Worm (Caenorhabditis elegans): ENCODE measurements around the gene Y39E4B.10.

Y39E4B.10 gene

DNA sequence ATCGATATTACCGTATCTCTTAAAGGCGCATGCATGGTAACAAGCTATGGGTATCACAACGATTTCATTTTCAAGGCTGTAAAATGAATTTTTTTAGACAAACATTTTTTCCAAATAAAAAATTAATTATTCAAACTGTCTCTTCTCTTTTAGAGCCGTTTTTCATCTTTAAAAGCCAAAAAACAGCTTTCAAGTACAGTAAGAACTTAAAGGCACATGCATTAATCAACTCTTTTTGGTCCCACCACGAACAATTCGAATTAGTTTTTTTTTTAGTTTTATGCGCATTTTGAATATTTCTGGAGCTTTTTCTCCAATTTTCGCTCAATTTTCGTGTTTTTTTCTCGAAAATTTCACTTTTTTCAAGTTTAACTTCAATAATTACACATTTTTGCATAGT lies 48.2 kb downstream of the Y39E4B.10 start (continued):
- peak; percentile 29; the same call in 1 of the 2 replicates for TF ChIP-seq rcor-1 (GFP tag; IDR thresholded peaks at IDR 0.05)
- no peak for TF ChIP-seq C06A6.2 (GFP tag; conservative IDR thresholded peaks at IDR 0.05)

DNA sequence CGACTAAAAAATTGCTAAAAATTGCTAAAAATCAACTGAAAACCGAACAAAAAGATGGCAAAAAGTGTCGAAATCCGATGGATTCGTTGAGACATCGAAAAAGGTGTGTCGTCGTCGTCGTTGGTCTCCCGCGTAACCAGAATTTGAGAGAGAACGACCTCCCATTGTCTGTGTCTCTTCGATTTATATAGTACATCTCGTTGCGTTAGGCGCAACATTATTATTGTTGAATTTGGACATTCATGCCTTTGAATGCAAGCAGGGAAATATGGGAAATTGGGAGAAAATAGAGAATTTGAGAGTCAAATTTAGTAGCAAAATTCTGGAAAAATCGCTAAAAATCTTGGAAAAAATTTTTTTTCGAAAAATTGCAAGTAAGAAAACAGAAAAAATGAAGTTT lies 48.7 kb downstream of the Y39E4B.10 start:
- TF ChIP-seq Y79H2A.3 (GFP tag; conservative IDR thresholded peaks at IDR 0.05) (no peak), B0035.1 (tag; optimal IDR thresholded peaks at IDR 0.05) (no peak), him-1 (tag; optimal IDR thresholded peaks at IDR 0.05) (no peak), hmg-1.2 (GFP tag; IDR thresholded peaks at IDR 0.05) (peak; percentile 55; the same call in 1 of the 2 replicates), bed-1 (GFP tag; IDR thresholded peaks at IDR 0.05) (no peak), F57C9.4 (tag; optimal IDR thresholded peaks at IDR 0.05) (no peak), lir-1 (GFP tag; conservative IDR thresholded peaks at IDR 0.05) (no peak), B0261.1 (tag; optimal IDR thresholded peaks at IDR 0.05) (no peak), cebp-2 (GFP tag; IDR thresholded peaks at IDR 0.05) (no peak)

DNA sequence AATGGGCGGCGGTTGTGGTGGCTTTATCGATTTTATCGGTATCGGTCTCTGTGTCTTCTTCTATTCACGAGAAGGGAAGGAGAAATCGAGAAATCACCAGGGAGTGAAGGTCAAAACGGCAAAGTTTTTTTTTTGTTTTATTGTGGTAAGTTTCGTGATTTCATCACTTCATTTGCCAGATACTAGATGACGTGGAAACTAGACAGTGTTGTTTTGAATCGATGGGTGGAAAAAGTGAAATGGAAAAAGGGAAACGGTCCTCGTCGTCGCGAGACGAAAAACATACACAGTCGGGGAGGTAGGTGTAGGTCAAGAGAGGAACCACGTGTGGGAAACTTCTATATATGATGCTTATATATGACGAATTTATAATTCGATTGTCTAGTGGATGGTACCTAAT lies 51.6 kb downstream of the Y39E4B.10 start:
- TF ChIP-seq tbp1 (GFP tag; optimal IDR thresholded peaks at IDR 0.05) (no peak), unc-130 (GFP tag; optimal IDR thresholded peaks at IDR 0.05) (no peak), chd-7 (tag; optimal IDR thresholded peaks at IDR 0.05) (no peak), cebp-1 (GFP tag; IDR thresholded peaks at IDR 0.05) (no peak), cebp-1 (tag; optimal IDR thresholded peaks at IDR 0.05) (peak; percentile 62), nfya-1 (tag; optimal IDR thresholded peaks at IDR 0.05; ENCODE audit: borderline replicate concordance, insufficient read depth) (no peak)

DNA sequence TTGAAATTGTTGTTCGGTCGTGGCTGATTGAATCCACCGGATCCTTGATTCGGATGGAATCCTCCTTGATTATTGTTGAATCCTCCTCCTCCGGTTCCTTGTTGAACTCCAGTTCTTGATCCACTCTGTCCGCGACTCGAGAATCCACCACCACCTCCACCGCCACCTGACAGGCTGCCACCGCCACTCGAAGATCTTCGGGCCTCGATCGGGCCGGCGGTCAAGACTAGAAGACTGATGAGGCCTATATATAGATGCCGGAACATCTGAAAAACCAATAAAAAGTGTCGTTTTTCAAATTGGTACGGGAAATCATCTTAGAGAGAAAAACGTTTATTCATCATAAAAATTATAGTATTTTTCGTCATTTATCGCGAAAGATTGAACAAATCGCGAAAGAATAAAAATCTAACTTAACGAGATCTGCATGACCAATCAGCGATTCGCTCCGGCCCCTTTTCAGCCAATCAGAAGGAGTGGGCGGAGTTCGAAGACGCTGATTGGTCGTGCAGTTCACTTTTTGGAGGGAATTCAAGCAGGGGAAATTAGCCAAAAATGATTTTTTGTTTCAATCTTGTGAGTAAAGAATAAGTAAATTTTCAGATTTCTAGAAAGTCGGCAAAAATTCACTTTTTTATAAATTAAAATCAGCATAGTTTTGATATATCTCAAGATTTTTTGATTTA lies 53.3 kb downstream of the Y39E4B.10 start, which contains the start of gene pqn-83:
Gene pqn-83 (minus strand): TSS at position 272 of the 686 bp plus-strand sequence.
- TF ChIP-seq madf-10 (tag; optimal IDR thresholded peaks at IDR 0.05) (no peak), lin-26 (GFP tag; IDR thresholded peaks at IDR 0.05) (0 out of 2 replicates have a peak, but pooled peaks have one; percentile 40), F57A8.1 (GFP tag; optimal IDR thresholded peaks at IDR 0.05) (no peak), Y53G8AR.9 (GFP tag; conservative IDR thresholded peaks at IDR 0.05) (no peak), zfh-2 (GFP tag; conservative IDR thresholded peaks at IDR 0.05) (peak; percentile 55; the same call in 1 of the 2 replicates)

DNA sequence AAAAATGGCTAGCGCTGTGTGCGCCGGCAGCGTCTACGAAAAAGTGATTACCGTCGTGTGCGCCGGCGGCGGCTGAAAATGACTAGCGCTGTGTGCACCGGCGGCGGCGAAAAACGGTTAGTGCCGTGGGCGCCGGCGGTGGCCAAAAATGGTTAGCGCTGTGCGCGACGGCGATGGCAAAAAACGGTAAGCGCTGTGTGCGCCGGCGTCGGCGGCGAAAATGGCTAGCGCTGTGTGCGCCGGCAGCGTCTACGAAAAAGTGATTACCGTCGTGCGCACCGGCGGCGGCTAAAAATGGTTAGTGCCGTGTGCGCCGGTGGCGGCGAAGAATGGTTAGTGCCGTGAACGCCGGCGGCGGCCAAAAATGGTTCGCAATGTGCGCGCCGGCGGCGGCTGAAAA lies 60.3 kb downstream of the Y39E4B.10 start:
- no peak for TF ChIP-seq F23B12.7 (tag; optimal IDR thresholded peaks at IDR 0.05; ENCODE audit: insufficient read depth)
- no peak for TF ChIP-seq F52B5.7 (tag; optimal IDR thresholded peaks at IDR 0.05)
- no peak for TF ChIP-seq chd-7 (tag; optimal IDR thresholded peaks at IDR 0.05)
- TF ChIP-seq unc-62 (GFP tag; optimal IDR thresholded peaks at IDR 0.05), result no peak
- no peak for TF ChIP-seq Y53F4B.3 (GFP tag; IDR thresholded peaks at IDR 0.05)
- TF ChIP-seq lag-1 (GFP tag; IDR thresholded peaks at IDR 0.05), result no peak
- no peak for TF ChIP-seq madf-10 (tag; optimal IDR thresholded peaks at IDR 0.05)
- TF ChIP-seq sptf-2 (GFP tag; optimal IDR thresholded peaks at IDR 0.05), result no peak
- 0 out of 2 replicates have a peak, but pooled peaks have one; percentile 43 for TF ChIP-seq zfh-2 (GFP tag; conservative IDR thresholded peaks at IDR 0.05)
- no peak for TF ChIP-seq nhr-80 (tag; optimal IDR thresholded peaks at IDR 0.05)
- TF ChIP-seq attf-3 (GFP tag; conservative IDR thresholded peaks at IDR 0.05), result no peak
- TF ChIP-seq egl-44 (GFP tag; IDR thresholded peaks at IDR 0.05), result 0 out of 2 replicates have a peak, but pooled peaks have one; percentile 9
- TF ChIP-seq ceh-27 (GFP tag; optimal IDR thresholded peaks at IDR 0.05), result no peak
- peak; percentile 59; the same call in 1 of the 2 replicates for TF ChIP-seq egrh-3 (GFP tag; IDR thresholded peaks at IDR 0.05)
- TF ChIP-seq cebp-1 (GFP tag; IDR thresholded peaks at IDR 0.05), result no peak
- TF ChIP-seq cebp-1 (tag; optimal IDR thresholded peaks at IDR 0.05), result no peak
- TF ChIP-seq dpff-1 (tag; optimal IDR thresholded peaks at IDR 0.05), result no peak
- TF ChIP-seq madf-3 (GFP tag; IDR thresholded peaks at IDR 0.05), result 0 out of 2 replicates have a peak, but pooled peaks have one; percentile 61
- TF ChIP-seq dox-1 (GFP tag; IDR thresholded peaks at IDR 0.05), result no peak
- TF ChIP-seq zim-3 (tag; optimal IDR thresholded peaks at IDR 0.05), result no peak
- no peak for TF ChIP-seq xnd-1 (tag; optimal IDR thresholded peaks at IDR 0.05)
